Worm (Caenorhabditis elegans) whole organism, L1 larva: Measurements from ENCODE around the gene srx-45.

Experiments
- C16A3.4 ChIP-seq: fragments of 150-350 bp; optimal IDR thresholded peaks from 2 replicates; lab custom pipeline; 2014; ENCODE audit warnings: missing biosample characterization, missing genetic modification characterization
- alr-1 ChIP-seq: fragments of 200-800 bp; sonication (Bioruptor generic); optimal IDR thresholded peaks from 2 replicates; lab custom pipeline; 2018; ENCODE audit warnings: borderline replicate concordance, mild to moderate bottlenecking, missing genetic modification characterization, missing compliant biosample characterization
- aly-2 ChIP-seq: fragments of 150-350 bp; optimal IDR thresholded peaks from 2 replicates; lab custom pipeline; 2014; ENCODE audit warnings: missing biosample characterization, missing genetic modification characterization
- blmp-1 ChIP-seq: fragments of 150-350 bp; optimal IDR thresholded peaks from 2 replicates; lab custom pipeline; 2014; ENCODE audit warnings: missing biosample characterization, missing genetic modification characterization
- ceh-82 ChIP-seq, 3 experiments: fragments of 150-350 bp in 1 of 3; sonication (generic microtip) in 2 of 3; optimal IDR thresholded peaks; 2 replicates each; lab custom pipeline; 2014 to 2017; ENCODE audit warnings: missing biosample characterization in 3 of 3, missing genetic modification characterization in 3 of 3
- ces-1 ChIP-seq: fragments of 150-350 bp; optimal IDR thresholded peaks from 2 replicates; lab custom pipeline; 2014; ENCODE audit warnings: missing biosample characterization, missing genetic modification reagents, missing genetic modification characterization
- dpl-1 ChIP-seq, 3 experiments: fragments of 150-350 bp in 2 of 3; sonication (generic microtip) in 1 of 3; optimal IDR thresholded peaks; 2 replicates each; lab custom pipeline; 2014 to 2017; ENCODE audit warnings: missing biosample characterization in 3 of 3, missing genetic modification characterization in 3 of 3, missing genetic modification reagents in 3 of 3
- dsc-1 ChIP-seq: sonication (generic microtip); optimal IDR thresholded peaks from 2 replicates; lab custom pipeline; 2016; ENCODE audit warnings: mild to moderate bottlenecking, missing genetic modification characterization, missing compliant biosample characterization
- egl-13 ChIP-seq: sonication (generic microtip); optimal IDR thresholded peaks from 2 replicates; lab custom pipeline; 2016; ENCODE audit warnings: missing genotype, missing genetic modification reagents, missing genetic modification characterization, missing compliant biosample characterization
- egl-27 ChIP-seq, 2 experiments: fragments of 150-350 bp in 1 of 2; sonication (generic microtip); optimal IDR thresholded peaks; 3 replicates each; lab custom pipeline; 2017 to 2018; ENCODE audit warnings: missing biosample characterization in 2 of 2, missing genetic modification characterization in 2 of 2, missing genetic modification reagents in 2 of 2
- elt-2 ChIP-seq: sonication (generic microtip); optimal IDR thresholded peaks from 2 replicates; lab custom pipeline; 2016; ENCODE audit warnings: missing genetic modification characterization, mild to moderate bottlenecking, inconsistent platforms, missing compliant biosample characterization, missing genetic modification reagents
- ets-5 ChIP-seq: fragments of 200-800 bp; sonication (Bioruptor generic); IDR thresholded peaks from 2 replicates; pipeline ENCODE4 v1.3.6; 2022; ENCODE audit warnings: missing genetic modification characterization, missing compliant biosample characterization
- fkh-4 ChIP-seq: sonication (generic microtip); optimal IDR thresholded peaks from 2 replicates; lab custom pipeline; 2016; ENCODE audit warnings: missing compliant biosample characterization, missing genetic modification characterization, borderline replicate concordance
- fkh-8 ChIP-seq: sonication (generic microtip); optimal IDR thresholded peaks from 2 replicates; lab custom pipeline; 2016; ENCODE audit warnings: mild to moderate bottlenecking, missing genetic modification characterization, missing compliant biosample characterization
- grh-1 ChIP-seq: fragments of 200-800 bp; sonication (Bioruptor generic); IDR thresholded peaks from 2 replicates; pipeline ENCODE4 v1.3.6; 2022; ENCODE audit warnings: missing genetic modification reagents, missing genetic modification characterization, missing compliant biosample characterization
- hlh-17 ChIP-seq: fragments of 200-800 bp; sonication (Bioruptor generic); optimal IDR thresholded peaks from 2 replicates; lab custom pipeline; 2018; ENCODE audit warnings: missing genetic modification characterization, mild to moderate bottlenecking, missing compliant biosample characterization, moderate library complexity, borderline replicate concordance
- hlh-4 ChIP-seq: sonication (generic microtip); optimal IDR thresholded peaks from 2 replicates; lab custom pipeline; 2016; ENCODE audit warnings: mild to moderate bottlenecking, missing genetic modification characterization, missing compliant biosample characterization
- irx-1 ChIP-seq: sonication (generic microtip); optimal IDR thresholded peaks from 2 replicates; lab custom pipeline; 2016; ENCODE audit warnings: missing genetic modification characterization, missing compliant biosample characterization
- lin-13 ChIP-seq: fragments of 150-350 bp; optimal IDR thresholded peaks from 2 replicates; lab custom pipeline; 2014; ENCODE audit warnings: missing biosample characterization, missing genetic modification reagents, missing genetic modification characterization
- lin-14 ChIP-seq: fragments of 200-800 bp; sonication (Bioruptor generic); optimal IDR thresholded peaks from 2 replicates; lab custom pipeline; 2018; ENCODE audit warnings: mild to moderate bottlenecking, missing genetic modification characterization, moderate library complexity, missing compliant biosample characterization
- lsy-2 ChIP-seq, 2 experiments: fragments of 150-350 bp; optimal IDR thresholded peaks; 2 replicates each; lab custom pipeline; 2014; ENCODE audit warnings: missing biosample characterization in 2 of 2, missing genetic modification characterization in 2 of 2
- mab-9 ChIP-seq: fragments of 200-800 bp; sonication (Bioruptor generic); IDR thresholded peaks from 2 replicates; pipeline ENCODE4 v1.3.6; 2022; ENCODE audit warnings: missing genetic modification reagents, missing genetic modification characterization, missing compliant biosample characterization
- nhr-11 ChIP-seq: fragments of 150-350 bp; optimal IDR thresholded peaks from 2 replicates; lab custom pipeline; 2014; ENCODE audit warnings: missing biosample characterization, missing genetic modification characterization
- nhr-12 ChIP-seq: sonication (generic microtip); optimal IDR thresholded peaks from 2 replicates; lab custom pipeline; 2017; ENCODE audit warnings: missing biosample characterization, missing genetic modification characterization
- nhr-19 ChIP-seq: fragments of 200-800 bp; sonication (Bioruptor generic); conservative IDR thresholded peaks from 2 replicates; pipeline ENCODE4 v1.3.6; 2022; ENCODE audit warnings: missing genetic modification characterization, missing compliant biosample characterization
- nhr-20 ChIP-seq: sonication (generic microtip); optimal IDR thresholded peaks from 2 replicates; lab custom pipeline; 2016; ENCODE audit warnings: mild to moderate bottlenecking, missing genetic modification characterization, missing compliant biosample characterization
- nhr-237 ChIP-seq: fragments of 150-350 bp; optimal IDR thresholded peaks from 2 replicates; lab custom pipeline; 2014; ENCODE audit warnings: missing biosample characterization, missing genetic modification characterization
- nhr-28 ChIP-seq: fragments of 150-350 bp; optimal IDR thresholded peaks from 2 replicates; lab custom pipeline; 2014; ENCODE audit warnings: missing biosample characterization, missing genetic modification characterization
- nhr-47 ChIP-seq: sonication (generic microtip); optimal IDR thresholded peaks from 2 replicates; lab custom pipeline; 2016; ENCODE audit warnings: mild to moderate bottlenecking, missing genetic modification characterization, moderate library complexity, missing compliant biosample characterization
- nhr-71 ChIP-seq: sonication (generic microtip); optimal IDR thresholded peaks from 2 replicates; lab custom pipeline; 2016; ENCODE audit warnings: mild to moderate bottlenecking, missing genetic modification characterization, moderate library complexity, missing compliant biosample characterization
- nhr-76 ChIP-seq: sonication (generic microtip); optimal IDR thresholded peaks from 2 replicates; lab custom pipeline; 2017; ENCODE audit warnings: missing biosample characterization, missing genetic modification characterization
- nhr-77 ChIP-seq: fragments of 150-350 bp; optimal IDR thresholded peaks from 2 replicates; lab custom pipeline; 2014; ENCODE audit warnings: missing biosample characterization, missing genetic modification characterization
- nhr-90 ChIP-seq: sonication (generic microtip); optimal IDR thresholded peaks from 2 replicates; lab custom pipeline; 2016; ENCODE audit warnings: mild to moderate bottlenecking, missing genetic modification characterization, missing compliant biosample characterization; ENCODE audit not compliant: poor library complexity
- pqm-1 ChIP-seq: sonication (generic microtip); optimal IDR thresholded peaks from 3 replicates; lab custom pipeline; 2017; ENCODE audit warnings: missing biosample characterization, missing genetic modification characterization
- snpc-4 ChIP-seq: fragments of 150-350 bp; optimal IDR thresholded peaks from 2 replicates; lab custom pipeline; 2014; ENCODE audit warnings: missing biosample characterization, missing genetic modification characterization
- snu-23 ChIP-seq: sonication (generic microtip); optimal IDR thresholded peaks from 2 replicates; lab custom pipeline; 2016; ENCODE audit warnings: missing genetic modification characterization, missing compliant biosample characterization
- sox-4 ChIP-seq: sonication (generic microtip); optimal IDR thresholded peaks from 2 replicates; lab custom pipeline; 2016; ENCODE audit warnings: missing genetic modification characterization, missing compliant biosample characterization
- swsn-7 ChIP-seq: sonication (generic microtip); optimal IDR thresholded peaks from 2 replicates; lab custom pipeline; 2016; ENCODE audit warnings: missing genetic modification characterization, missing compliant biosample characterization
- tbx-2 ChIP-seq: sonication (generic microtip); optimal IDR thresholded peaks from 2 replicates; lab custom pipeline; 2016; ENCODE audit warnings: missing genetic modification characterization, missing compliant biosample characterization
- unc-30 ChIP-seq: sonication (generic microtip); optimal IDR thresholded peaks from 2 replicates; lab custom pipeline; 2017; ENCODE audit warnings: missing biosample characterization, missing genetic modification characterization
- unc-86 ChIP-seq: sonication (generic microtip); optimal IDR thresholded peaks from 2 replicates; lab custom pipeline; 2016; ENCODE audit warnings: missing genetic modification characterization, missing compliant biosample characterization
- unc-98 ChIP-seq: fragments of 200-800 bp; sonication (Bioruptor generic); IDR thresholded peaks from 2 replicates; pipeline ENCODE4 v1.3.6; 2022; ENCODE audit warnings: missing genetic modification characterization, missing compliant biosample characterization
- vab-15 ChIP-seq: sonication (generic microtip); optimal IDR thresholded peaks from 2 replicates; lab custom pipeline; 2017; ENCODE audit warnings: missing genotype, mild to moderate bottlenecking, missing genetic modification characterization, missing compliant biosample characterization
- xbp-1 ChIP-seq: sonication (generic microtip); optimal IDR thresholded peaks from 2 replicates; lab custom pipeline; 2016; ENCODE audit warnings: missing genetic modification characterization, missing compliant biosample characterization
- zag-1 ChIP-seq: fragments of 150-350 bp; optimal IDR thresholded peaks from 2 replicates; lab custom pipeline; 2014; ENCODE audit warnings: missing biosample characterization, missing genetic modification characterization
- zip-4 ChIP-seq: fragments of 200-800 bp; sonication (Bioruptor generic); optimal IDR thresholded peaks from 2 replicates; lab custom pipeline; 2018; ENCODE audit warnings: mild to moderate bottlenecking, missing genetic modification characterization, moderate library complexity, missing compliant biosample characterization
- ztf-4 ChIP-seq: fragments of 150-350 bp; optimal IDR thresholded peaks from 2 replicates; lab custom pipeline; 2014; ENCODE audit warnings: missing biosample characterization, missing genetic modification characterization

Gene srx-45

ce11 chrIII:9317601-9318000, 11.1 kb upstream of the srx-45 start:
- TF ChIP-seq elt-2 (tag; lab: Kevin White, UChicago) (no peak), unc-86 (tag; lab: Kevin White, UChicago) (no peak), nhr-20 (tag; lab: Kevin White, UChicago) (no peak), grh-1 (GFP tag; lab: Robert Waterston, UW) (no peak), nhr-77 (no peak), blmp-1 (tag; lab: Kevin White, UChicago) (no peak), egl-13 (tag; lab: Kevin White, UChicago) (no peak), fkh-8 (tag; lab: Kevin White, UChicago) (no peak), ztf-4 (tag; lab: Kevin White, UChicago) (no peak), dpl-1 (GFP tag; optimal IDR thresholded peaks at IDR 0.05; lab: Kevin White, UChicago) (no peak), lin-13 (GFP tag; lab: Kevin White, UChicago) (no peak), unc-98 (GFP tag; lab: Robert Waterston, UW) (no peak), mab-9 (no peak), alr-1 (tag; lab: Kevin White, UChicago) (no peak), tbx-2 (tag; lab: Kevin White, UChicago) (no peak), pqm-1 (tag; lab: Kevin White, UChicago) (no peak), nhr-12 (no peak), zag-1 (tag; lab: Kevin White, UChicago) (no peak), ets-5 (no peak)

DNA sequence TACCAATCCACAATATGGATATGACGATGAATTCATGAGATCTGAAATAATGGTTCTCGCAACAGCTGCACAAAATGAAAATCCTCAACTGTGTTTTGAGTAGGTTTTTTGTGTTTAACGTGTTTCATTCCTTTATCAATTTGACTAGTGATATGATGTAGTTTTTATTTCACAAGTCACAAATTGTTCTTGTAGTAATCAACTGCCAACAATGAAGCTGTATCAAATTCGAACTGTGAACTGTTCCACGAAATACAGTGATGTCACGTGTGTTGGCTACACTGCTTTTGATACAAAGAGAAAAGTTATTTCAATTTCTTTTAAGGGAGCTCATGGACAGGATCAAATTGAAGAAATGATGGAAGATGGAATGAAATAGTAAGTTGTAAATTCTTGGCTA, 8.7 kb upstream of the srx-45 start:
- TF ChIP-seq nhr-28 (no peak), zip-4 (GFP tag; lab: Kevin White, UChicago) (no peak), elt-2 (tag; lab: Kevin White, UChicago) (peak; percentile 13), hlh-17 (GFP tag; lab: Kevin White, UChicago) (no peak)

DNA sequence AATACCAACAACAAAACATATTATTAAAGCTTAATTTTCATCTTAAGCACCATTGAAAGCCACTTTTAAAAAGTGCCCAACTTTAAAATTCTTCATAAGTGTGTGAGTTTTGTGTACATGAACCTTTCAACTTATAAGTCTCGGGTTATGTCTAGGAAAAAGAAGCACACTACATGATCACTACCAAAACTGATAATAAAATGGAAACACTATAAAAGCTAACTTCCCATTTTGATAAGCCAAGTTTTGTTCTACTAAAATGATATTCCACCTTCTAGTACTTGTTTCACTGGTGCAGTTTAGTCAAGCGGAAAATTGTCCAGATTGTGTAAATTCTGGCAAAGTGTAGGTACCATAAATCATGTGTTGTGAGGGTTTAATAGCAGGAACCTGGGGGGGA, 8.0 kb upstream of the srx-45 start, which contains the start of gene C40H1.8:
C40H1.8 (plus strand) TSS at position 242 of the 400 bp plus-strand sequence.
- TF ChIP-seq snu-23 (no peak), lin-14 (peak; percentile 7), ces-1 (GFP tag; lab: Kevin White, UChicago) (no peak), elt-2 (tag; lab: Kevin White, UChicago) (peak; percentile 39)

DNA sequence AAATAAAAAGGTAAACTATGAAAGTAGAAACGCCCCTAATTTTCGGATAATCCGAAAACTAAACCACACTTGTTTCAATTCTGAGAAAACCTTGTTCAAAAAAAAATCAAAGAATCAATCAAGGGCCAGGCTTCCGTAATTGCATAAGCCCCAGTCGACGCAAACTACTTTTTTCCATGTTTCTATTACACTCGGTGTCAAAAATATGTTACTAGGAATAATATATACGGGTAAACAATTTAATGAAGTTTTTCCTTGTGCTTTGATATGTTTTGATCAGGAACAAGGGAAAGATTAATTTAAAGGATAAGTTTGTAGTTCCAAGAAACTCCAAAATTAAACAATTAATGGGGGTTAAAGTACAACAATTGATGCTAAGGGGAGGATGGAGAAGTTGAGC, 3.3 kb upstream of the srx-45 start:
- TF ChIP-seq lsy-2 (tag; optimal IDR thresholded peaks at IDR 0.05; lab: Kevin White, UChicago) (peak in 1 of 2 experiments; percentile 15), unc-30 (tag; lab: Kevin White, UChicago) (no peak), nhr-11 (peak; percentile 60), nhr-76 (tag; lab: Kevin White, UChicago) (no peak), lin-14 (peak; percentile 44), nhr-28 (no peak), fkh-8 (tag; lab: Kevin White, UChicago) (peak; percentile 59), C16A3.4 (tag; lab: Kevin White, UChicago) (no peak), ztf-4 (tag; lab: Kevin White, UChicago) (no peak), snpc-4 (no peak), pqm-1 (tag; lab: Kevin White, UChicago) (no peak), nhr-237 (tag; lab: Kevin White, UChicago) (no peak), snu-23 (no peak), irx-1 (tag; lab: Kevin White, UChicago) (no peak), swsn-7 (tag; lab: Kevin White, UChicago) (peak; percentile 10), dsc-1 (tag; lab: Kevin White, UChicago) (no peak), hlh-4 (tag; lab: Kevin White, UChicago) (no peak), xbp-1 (no peak), nhr-90 (tag; lab: Kevin White, UChicago) (no peak), nhr-71 (tag; lab: Kevin White, UChicago) (peak; percentile 67), nhr-19 (GFP tag; lab: Robert Waterston, UW) (no peak), egl-27 (tag; optimal IDR thresholded peaks at IDR 0.05; lab: Kevin White, UChicago) (no peak), aly-2 (tag; lab: Kevin White, UChicago) (no peak), nhr-47 (tag; lab: Kevin White, UChicago) (peak; percentile 55), egl-13 (tag; lab: Kevin White, UChicago) (no peak), sox-4 (tag; lab: Kevin White, UChicago) (no peak), hlh-17 (GFP tag; lab: Kevin White, UChicago) (no peak), ceh-82 (tag; optimal IDR thresholded peaks at IDR 0.05; lab: Kevin White, UChicago) (no peak), elt-2 (tag; lab: Kevin White, UChicago) (no peak), vab-15 (no peak), fkh-4 (tag; lab: Kevin White, UChicago) (no peak)
